Fruit fly (Drosophila melanogaster) Kc167 (cell line): ENCODE data around the gene SdhBL.

Experiments used
- Myc ChIP-seq: fragments of >200 bp; optimal IDR thresholded peaks from 2 replicates; lab custom pipeline; 2017; ENCODE audit warnings: missing external identifiers
- Sin3A ChIP-seq: fragments of >200 bp; optimal IDR thresholded peaks from 2 replicates; lab custom pipeline; 2018; ENCODE audit warnings: missing external identifiers
- h ChIP-seq: fragments of >200 bp; optimal IDR thresholded peaks from 3 replicates; lab custom pipeline; 2018; ENCODE audit warnings: missing external identifiers
- insv ChIP-seq: fragments of >200 bp; optimal IDR thresholded peaks from 3 replicates; lab custom pipeline; 2018; ENCODE audit warnings: missing external identifiers
- psq ChIP-seq: fragments of >200 bp; optimal IDR thresholded peaks from 2 replicates; lab custom pipeline; 2017; ENCODE audit warnings: missing external identifiers
- ttk ChIP-seq: sonication (Bioruptor generic); optimal IDR thresholded peaks from 2 replicates; lab custom pipeline; 2017; ENCODE audit warnings: missing external identifiers

The SdhBL gene

dm6 chrX:18930868-18931267 is 36.6 kb downstream of the SdhBL start:
- TF ChIP-seq psq (lab: Kevin White, UChicago) (no peak), Myc (lab: Kevin White, UChicago) (no peak), insv (lab: Kevin White, UChicago) (no peak), h (lab: Kevin White, UChicago) (no peak), Sin3A (lab: Kevin White, UChicago) (no peak), ttk (no peak)

dm6 chrX:18933442-18933841 is 39.2 kb downstream of the SdhBL start:
- TF ChIP-seq insv (lab: Kevin White, UChicago): no peak
- TF ChIP-seq Myc (lab: Kevin White, UChicago): no peak
- TF ChIP-seq ttk: no peak

dm6 chrX:18934859-18935258 is 40.6 kb downstream of the SdhBL start:
- TF ChIP-seq h (lab: Kevin White, UChicago) (no peak), ttk (no peak), Myc (lab: Kevin White, UChicago) (no peak), Sin3A (lab: Kevin White, UChicago) (no peak), psq (lab: Kevin White, UChicago) (no peak), insv (lab: Kevin White, UChicago) (no peak)

- TF ChIP-seq insv (lab: Kevin White, UChicago): no peak
- TF ChIP-seq Myc (lab: Kevin White, UChicago): no peak
- TF ChIP-seq Sin3A (lab: Kevin White, UChicago): no peak
- no peak for TF ChIP-seq h (lab: Kevin White, UChicago)
- TF ChIP-seq ttk: no peak
- no peak for TF ChIP-seq psq (lab: Kevin White, UChicago)
Measured at dm6 chrX:18936606-18937005, 42.4 kb downstream of the SdhBL start.

- no peak for TF ChIP-seq ttk
Measured at dm6 chrX:18938127-18938939, 44.1 kb downstream of the SdhBL start.

- TF ChIP-seq psq (lab: Kevin White, UChicago): no peak
- no peak for TF ChIP-seq h (lab: Kevin White, UChicago)
- no peak for TF ChIP-seq insv (lab: Kevin White, UChicago)
- no peak for TF ChIP-seq Sin3A (lab: Kevin White, UChicago)
- TF ChIP-seq Myc (lab: Kevin White, UChicago): no peak
- no peak for TF ChIP-seq ttk
Measured at dm6 chrX:18939429-18939828, 45.2 kb downstream of the SdhBL start.

dm6 chrX:18941980-18942379 is 47.7 kb downstream of the SdhBL start:
- TF ChIP-seq h (lab: Kevin White, UChicago): no peak
- TF ChIP-seq psq (lab: Kevin White, UChicago): no peak
- no peak for TF ChIP-seq Myc (lab: Kevin White, UChicago)

dm6 chrX:18942648-18943047 is 48.4 kb downstream of the SdhBL start:
- TF ChIP-seq Myc (lab: Kevin White, UChicago) (no peak), Sin3A (lab: Kevin White, UChicago) (no peak), h (lab: Kevin White, UChicago) (no peak)

dm6 chrX:18944139-18944538 is 49.9 kb downstream of the SdhBL start:
- no peak for TF ChIP-seq psq (lab: Kevin White, UChicago)
- no peak for TF ChIP-seq h (lab: Kevin White, UChicago)
- TF ChIP-seq Myc (lab: Kevin White, UChicago): no peak
- no peak for TF ChIP-seq ttk
- TF ChIP-seq insv (lab: Kevin White, UChicago): no peak
